Fruit fly (Drosophila melanogaster): ENCODE results near the gene CG4362.
A peak's percentile ranks its signal among the peaks of the same experiment; 100 is the strongest.

The CG4362 gene

dm6 chr3R:20261225-20261968 is 45.9 kb downstream of the CG4362 start (continued):
- TF ChIP-seq CG14710 (tag; optimal IDR thresholded peaks at IDR 0.05) (peak; percentile 58), Xbp1 (GFP tag; optimal IDR thresholded peaks at IDR 0.05) (peak; percentile 78), ap (GFP tag; IDR thresholded peaks at IDR 0.05) (peak; percentile 77), HLH54F (GFP tag; optimal IDR thresholded peaks at IDR 0.05) (peak; percentile 73), Hand (GFP tag; optimal IDR thresholded peaks at IDR 0.05) (peak; percentile 83), CG4424 (GFP tag; optimal IDR thresholded peaks at IDR 0.05) (peak; percentile 63), CG15269 (tag; optimal IDR thresholded peaks at IDR 0.05) (peak; percentile 94), fd64A (GFP tag; optimal IDR thresholded peaks at IDR 0.05) (peak; percentile 63), Sox100B (GFP tag; optimal IDR thresholded peaks at IDR 0.05) (peak; percentile 78), chm (GFP tag; IDR thresholded peaks at IDR 0.05) (no peak; the same call in 1 of the 2 replicates), rib (GFP tag; IDR thresholded peaks at IDR 0.05) (peak; percentile 84), CG33557 (GFP tag; optimal IDR thresholded peaks at IDR 0.05) (peak; percentile 6), CG32767 (GFP tag; IDR thresholded peaks at IDR 0.05) (peak; percentile 80; the same call in 1 of the 2 replicates), CG31388 (GFP tag; optimal IDR thresholded peaks at IDR 0.05) (no peak), CG7839 (tag; optimal IDR thresholded peaks at IDR 0.05) (peak; percentile 92), crp (GFP tag; optimal IDR thresholded peaks at IDR 0.05) (peak in 1 of 2 experiments; percentile 25), Mes4 (GFP tag; optimal IDR thresholded peaks at IDR 0.05) (peak; percentile 32), bbx (GFP tag; IDR thresholded peaks at IDR 0.05; ENCODE audit: partially characterized antibody) (no peak), CG18764 (GFP tag; optimal IDR thresholded peaks at IDR 0.05) (peak; percentile 48), az2 (GFP tag; optimal IDR thresholded peaks at IDR 0.05) (peak; percentile 74), Neu2 (GFP tag; optimal IDR thresholded peaks at IDR 0.05; ENCODE audit: borderline replicate concordance) (no peak), Camta (GFP tag; optimal IDR thresholded peaks at IDR 0.05) (peak; percentile 63), NK7.1 (GFP tag; optimal IDR thresholded peaks at IDR 0.05) (peak; percentile 65), br (optimal IDR thresholded peaks at IDR 0.05) (no peak), CG9797 (GFP tag; optimal IDR thresholded peaks at IDR 0.05) (no peak), CG12104 (GFP tag; optimal IDR thresholded peaks at IDR 0.05) (peak; percentile 58), CG4854 (GFP tag; optimal IDR thresholded peaks at IDR 0.05) (peak; percentile 69), HHEX (GFP tag; optimal IDR thresholded peaks at IDR 0.05) (peak; percentile 88), insv (GFP tag; optimal IDR thresholded peaks at IDR 0.05) (peak in 1 of 2 experiments; percentile 21), nmo (GFP tag; optimal IDR thresholded peaks at IDR 0.05) (peak; percentile 86), CG4404 (GFP tag; IDR thresholded peaks at IDR 0.05) (peak; percentile 61), aop (GFP tag; IDR thresholded peaks at IDR 0.05) (no peak), CG11560 (tag; IDR thresholded peaks at IDR 0.05) (peak; percentile 61; the same call in 1 of the 3 replicates), CG11695 (GFP tag; IDR thresholded peaks at IDR 0.05) (peak; percentile 99), CG12659 (GFP tag; optimal IDR thresholded peaks at IDR 0.05) (peak; percentile 89), Ssrp (tag; optimal IDR thresholded peaks at IDR 0.05) (peak; percentile 73), HLHmδ (GFP tag; optimal IDR thresholded peaks at IDR 0.05) (no peak), corto (GFP tag; optimal IDR thresholded peaks at IDR 0.05) (peak; percentile 69), dimm (GFP tag; IDR thresholded peaks at IDR 0.05) (peak; percentile 29; the same call in 1 of the 2 replicates), CG3726 (GFP tag; IDR thresholded peaks at IDR 0.05) (no peak; the same call in 2 of the 3 replicates), sima (GFP tag; optimal IDR thresholded peaks at IDR 0.05) (no peak), CG1832 (GFP tag; optimal IDR thresholded peaks at IDR 0.05) (no peak), Hmr (GFP tag; optimal IDR thresholded peaks at IDR 0.05) (peak; percentile 95), CG8478 (optimal IDR thresholded peaks at IDR 0.05) (no peak), Deaf1 (tag; optimal IDR thresholded peaks at IDR 0.05) (peak; percentile 80), croc (GFP tag; conservative IDR thresholded peaks at IDR 0.05) (peak; percentile 46; the same call in 2 of the 3 replicates), Max (GFP tag; optimal IDR thresholded peaks at IDR 0.05) (peak; percentile 48), usp (GFP tag; optimal IDR thresholded peaks at IDR 0.05) (no peak), sens (GFP tag) (peak; percentile 91), Elba2 (GFP tag; optimal IDR thresholded peaks at IDR 0.05) (no peak)
